Fruit fly (Drosophila melanogaster) whole organism, embryonic: Measurements from ENCODE around the gene snz.

Experiments used
- Abd-B ChIP-seq: fragments of 200-800 bp; sonication (Bioruptor generic); optimal IDR thresholded peaks from 2 replicates; lab custom pipeline; 2018; ENCODE audit warnings: missing biosample characterization, mild to moderate bottlenecking, missing genetic modification characterization, moderate library complexity
- Adf1 ChIP-seq: fragments of 200-800 bp; sonication (Bioruptor generic); IDR thresholded peaks from 2 replicates; pipeline ENCODE4 v1.3.6; 2022; ENCODE audit warnings: missing biosample characterization, missing genetic modification characterization
- Atf6 ChIP-seq: fragments of 200-800 bp; sonication (Bioruptor generic); IDR thresholded peaks from 2 replicates; pipeline ENCODE4 v1.3.6; 2022; ENCODE audit warnings: missing biosample characterization, missing genetic modification characterization
- Bgb ChIP-seq: fragments of 200-800 bp; sonication (Bioruptor generic); IDR thresholded peaks from 2 replicates; pipeline ENCODE4 v1.3.6; 2022; ENCODE audit warnings: missing biosample characterization, missing genetic modification characterization; ENCODE audit not compliant: partially characterized antibody
- CG10565 ChIP-seq: fragments of 200-800 bp; sonication (Bioruptor generic); optimal IDR thresholded peaks from 3 replicates; lab custom pipeline; 2016; ENCODE audit warnings: missing biosample characterization, mild to moderate bottlenecking, missing genetic modification characterization
- CG10654 ChIP-seq: fragments of 200-800 bp; sonication (Bioruptor generic); optimal IDR thresholded peaks from 2 replicates; lab custom pipeline; 2016; ENCODE audit warnings: missing biosample characterization, missing genetic modification characterization
- CG12155 ChIP-seq: fragments of 200-800 bp; sonication (Bioruptor generic); optimal IDR thresholded peaks from 3 replicates; lab custom pipeline; 2016; ENCODE audit warnings: missing biosample characterization, missing genetic modification characterization
- CG13775 ChIP-seq: fragments of 200-800 bp; sonication (Bioruptor generic); optimal IDR thresholded peaks from 3 replicates; lab custom pipeline; 2017; ENCODE audit warnings: missing biosample characterization, mild to moderate bottlenecking, missing genetic modification characterization
- CG14050 ChIP-seq: fragments of 200-800 bp; sonication (Bioruptor generic); IDR thresholded peaks from 3 replicates; pipeline ENCODE4 v1.3.6; 2022; ENCODE audit warnings: missing biosample characterization, missing genetic modification characterization
- CG17385 ChIP-seq: fragments of 200-800 bp; sonication (Bioruptor generic); optimal IDR thresholded peaks from 3 replicates; lab custom pipeline; 2018; ENCODE audit warnings: missing biosample characterization, mild to moderate bottlenecking, missing genetic modification characterization
- CG2120 ChIP-seq: fragments of 200-800 bp; sonication (Bioruptor generic); optimal IDR thresholded peaks from 3 replicates; lab custom pipeline; 2016; ENCODE audit warnings: missing biosample characterization, missing genetic modification characterization
- CG3065 ChIP-seq: fragments of 200-800 bp; sonication (Bioruptor generic); optimal IDR thresholded peaks from 2 replicates; lab custom pipeline; 2016; ENCODE audit warnings: missing biosample characterization, missing genetic modification characterization
- CG31224 ChIP-seq: fragments of 200-800 bp; sonication (Bioruptor generic); IDR thresholded peaks from 2 replicates; pipeline ENCODE4 v1.3.6; 2022; ENCODE audit warnings: missing biosample characterization, missing genetic modification characterization
- CG3281 ChIP-seq: fragments of 200-800 bp; sonication (Bioruptor generic); optimal IDR thresholded peaks from 3 replicates; lab custom pipeline; 2017; ENCODE audit warnings: missing biosample characterization, mild to moderate bottlenecking, missing genetic modification characterization
- CG7271 ChIP-seq: fragments of 200-800 bp; sonication (Bioruptor generic); optimal IDR thresholded peaks from 2 replicates; lab custom pipeline; 2018; ENCODE audit warnings: missing biosample characterization, mild to moderate bottlenecking, missing genetic modification characterization, moderate library complexity
- CG8765 ChIP-seq: fragments of 200-800 bp; sonication (Bioruptor generic); IDR thresholded peaks from 2 replicates; pipeline ENCODE4 v1.3.6; 2022; ENCODE audit warnings: missing biosample characterization, missing genetic modification characterization
- CG9817 ChIP-seq: fragments of 200-800 bp; sonication (Bioruptor generic); optimal IDR thresholded peaks from 2 replicates; lab custom pipeline; 2018; ENCODE audit warnings: missing biosample characterization, mild to moderate bottlenecking, missing genetic modification characterization, moderate library complexity
- CG9932 ChIP-seq: fragments of 200-800 bp; sonication (Bioruptor generic); IDR thresholded peaks from 2 replicates; pipeline ENCODE4 v1.3.6; 2022; ENCODE audit warnings: missing biosample characterization, missing genetic modification characterization
- Camta ChIP-seq: fragments of 200-800 bp; sonication (Bioruptor generic); optimal IDR thresholded peaks from 2 replicates; lab custom pipeline; 2016; ENCODE audit warnings: missing biosample characterization, missing genetic modification characterization
- CkIIα-i1 ChIP-seq: fragments of 200-800 bp; sonication (Bioruptor generic); IDR thresholded peaks from 2 replicates; pipeline ENCODE4 v1.3.6; 2022; ENCODE audit warnings: missing biosample characterization, missing genetic modification characterization
- HLH3B ChIP-seq: fragments of 200-800 bp; sonication (Bioruptor generic); IDR thresholded peaks from 2 replicates; pipeline ENCODE4 v1.3.6; 2022; ENCODE audit warnings: missing biosample characterization, missing genetic modification characterization
- HLH4C ChIP-seq: fragments of 200-800 bp; sonication (Bioruptor generic); IDR thresholded peaks from 3 replicates; pipeline ENCODE4 v1.3.6; 2022; ENCODE audit warnings: missing biosample characterization, missing genetic modification characterization; ENCODE audit not compliant: partially characterized antibody
- HLH54F ChIP-seq: fragments of 200-800 bp; sonication (Bioruptor generic); optimal IDR thresholded peaks from 3 replicates; lab custom pipeline; 2016; ENCODE audit warnings: missing biosample characterization, missing genetic modification characterization
- HmgD ChIP-seq: fragments of 200-800 bp; sonication (Bioruptor generic); optimal IDR thresholded peaks from 3 replicates; lab custom pipeline; 2016; ENCODE audit warnings: missing biosample characterization, missing genetic modification characterization
- Kr ChIP-seq: fragments of 200-800 bp; sonication (Bioruptor generic); optimal IDR thresholded peaks from 2 replicates; lab custom pipeline; 2017; ENCODE audit warnings: missing biosample characterization, mild to moderate bottlenecking, missing genetic modification characterization
- Lpt ChIP-seq: fragments of >200 bp; optimal IDR thresholded peaks from 2 replicates; lab custom pipeline; 2018; ENCODE audit warnings: missing biosample characterization, missing genetic modification characterization
- MESR4 ChIP-seq: fragments of 200-800 bp; sonication (Bioruptor generic); optimal IDR thresholded peaks from 2 replicates; lab custom pipeline; 2018; ENCODE audit warnings: missing biosample characterization, mild to moderate bottlenecking, missing genetic modification characterization, moderate library complexity
- Max ChIP-seq: fragments of 200-800 bp; sonication (Bioruptor generic); optimal IDR thresholded peaks from 2 replicates; lab custom pipeline; 2016; ENCODE audit warnings: missing biosample characterization, mild to moderate bottlenecking, missing genetic modification characterization
- Meics ChIP-seq: fragments of 200-800 bp; sonication (Bioruptor generic); optimal IDR thresholded peaks from 2 replicates; lab custom pipeline; 2017; ENCODE audit warnings: missing biosample characterization, mild to moderate bottlenecking, missing genetic modification characterization
- NFAT ChIP-seq: fragments of 200-800 bp; sonication (Bioruptor generic); IDR thresholded peaks from 2 replicates; pipeline ENCODE4 v1.3.6; 2022; ENCODE audit warnings: missing biosample characterization, missing genetic modification characterization
- NfI ChIP-seq: fragments of 200-800 bp; sonication (Bioruptor generic); optimal IDR thresholded peaks from 3 replicates; lab custom pipeline; 2018; ENCODE audit warnings: missing biosample characterization, mild to moderate bottlenecking, missing genetic modification characterization, moderate library complexity
- Poxn ChIP-seq: fragments of 200-800 bp; sonication (Bioruptor generic); IDR thresholded peaks from 2 replicates; pipeline ENCODE4 v1.3.6; 2022; ENCODE audit warnings: missing biosample characterization, missing genetic modification characterization
- Six4 ChIP-seq: fragments of 200-800 bp; sonication (Bioruptor generic); optimal IDR thresholded peaks from 2 replicates; lab custom pipeline; 2016; ENCODE audit warnings: missing biosample characterization, missing genetic modification characterization
- Usf ChIP-seq: fragments of 200-800 bp; sonication (Bioruptor generic); optimal IDR thresholded peaks from 2 replicates; lab custom pipeline; 2017; ENCODE audit warnings: missing genotype, missing biosample characterization, missing genetic modification characterization
- ac ChIP-seq: fragments of 200-800 bp; sonication (Bioruptor generic); optimal IDR thresholded peaks from 3 replicates; lab custom pipeline; 2017; ENCODE audit warnings: missing biosample characterization, mild to moderate bottlenecking, missing genetic modification characterization
- cas ChIP-seq: fragments of 200-800 bp; sonication (Bioruptor generic); IDR thresholded peaks from 2 replicates; pipeline ENCODE4 v1.3.6; 2022; ENCODE audit warnings: missing biosample characterization, missing genetic modification characterization
- en ChIP-seq: fragments of 200-800 bp; sonication (Bioruptor generic); optimal IDR thresholded peaks from 2 replicates; lab custom pipeline; 2016; ENCODE audit warnings: missing biosample characterization, missing genetic modification characterization
- gro ChIP-seq: fragments of 200-800 bp; sonication (Bioruptor generic); optimal IDR thresholded peaks from 2 replicates; lab custom pipeline; 2016; ENCODE audit warnings: missing biosample characterization, missing genetic modification characterization
- h ChIP-seq: fragments of >200 bp; optimal IDR thresholded peaks from 2 replicates; lab custom pipeline; 2017
- hkb ChIP-seq, 2 experiments: fragments of 200-800 bp in 1 of 2; fragments of >200 bp in 1 of 2; sonication (Bioruptor generic) in 1 of 2; IDR thresholded peaks in 1 of 2; optimal IDR thresholded peaks in 1 of 2; 2 replicates each; pipeline versions ENCODE4 v1.3.6 to Lab custom; 2017 to 2022; ENCODE audit warnings: missing biosample characterization in 1 of 2, missing genetic modification characterization in 1 of 2
- kay ChIP-seq: fragments of 200-800 bp; sonication (Bioruptor generic); optimal IDR thresholded peaks from 2 replicates; lab custom pipeline; 2016; ENCODE audit warnings: missing biosample characterization, missing genetic modification characterization
- lmd ChIP-seq: fragments of 200-800 bp; sonication (Bioruptor generic); IDR thresholded peaks from 2 replicates; pipeline ENCODE4 v1.3.6; 2022; ENCODE audit warnings: missing biosample characterization, missing genetic modification characterization
- p53 ChIP-seq: fragments of 200-800 bp; sonication (Bioruptor generic); optimal IDR thresholded peaks from 2 replicates; lab custom pipeline; 2016; ENCODE audit warnings: missing biosample characterization, missing genetic modification characterization
- ro ChIP-seq: fragments of 200-800 bp; sonication (Bioruptor generic); IDR thresholded peaks from 2 replicates; pipeline ENCODE4 v1.3.6; 2022; ENCODE audit warnings: missing biosample characterization, missing genetic modification characterization
- sna ChIP-seq: fragments of 200-800 bp; sonication (Bioruptor generic); IDR thresholded peaks from 2 replicates; pipeline ENCODE4 v1.3.6; 2022; ENCODE audit warnings: missing biosample characterization, missing genetic modification characterization; ENCODE audit not compliant: partially characterized antibody
- tgo ChIP-seq: fragments of 200-800 bp; sonication (Bioruptor generic); IDR thresholded peaks from 3 replicates; pipeline ENCODE4 v1.3.6; 2022; ENCODE audit warnings: missing biosample characterization, missing genetic modification characterization
- ttk ChIP-seq: fragments of 200-800 bp; sonication (Bioruptor generic); IDR thresholded peaks from 2 replicates; pipeline ENCODE4 v2.1.2; 2022; ENCODE audit warnings: missing biosample characterization, missing genetic modification characterization
- tx ChIP-seq: fragments of 200-800 bp; sonication (Bioruptor generic); optimal IDR thresholded peaks from 2 replicates; lab custom pipeline; 2016; ENCODE audit warnings: missing biosample characterization, missing genetic modification characterization
- vnd ChIP-seq: fragments of 200-800 bp; sonication (Bioruptor generic); IDR thresholded peaks from 3 replicates; pipeline ENCODE4 v1.3.6; 2022; ENCODE audit warnings: missing biosample characterization, missing genetic modification characterization; ENCODE audit not compliant: partially characterized antibody
- wor ChIP-seq: fragments of 200-800 bp; sonication (Bioruptor generic); IDR thresholded peaks from 2 replicates; pipeline ENCODE4 v1.3.6; 2022; ENCODE audit warnings: missing biosample characterization, missing genetic modification characterization
- zf30C ChIP-seq: fragments of 200-800 bp; sonication (Bioruptor generic); optimal IDR thresholded peaks from 3 replicates; lab custom pipeline; 2018; ENCODE audit warnings: missing biosample characterization, mild to moderate bottlenecking, missing genetic modification characterization

Gene snz

DNA sequence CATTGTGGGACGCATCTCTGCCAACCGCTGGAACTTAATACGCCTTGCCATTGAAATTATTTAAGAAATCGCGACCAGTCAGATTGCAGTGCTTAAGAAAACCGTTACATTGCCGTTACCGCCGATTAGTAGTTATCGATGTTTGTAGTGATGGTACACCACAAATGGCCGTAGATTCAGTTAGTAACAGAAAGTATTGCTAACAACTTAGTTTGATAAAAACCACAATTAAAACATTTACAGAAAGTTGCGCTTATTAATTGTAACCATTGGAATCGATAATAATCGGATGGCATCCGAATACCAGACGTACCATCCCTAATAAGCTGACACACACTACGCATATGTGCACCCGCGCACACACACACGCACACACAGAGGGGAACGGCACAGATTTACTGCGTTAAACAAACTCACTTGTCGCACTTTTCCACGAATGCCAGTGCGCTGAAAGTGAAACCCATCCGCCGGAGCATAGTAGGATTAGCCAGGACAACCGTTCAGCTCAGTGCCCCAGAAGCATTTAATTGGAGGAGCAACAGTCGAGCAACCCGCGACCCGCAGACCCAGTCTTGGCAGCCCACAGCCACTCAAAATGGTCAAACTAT lies 8.3 kb downstream of the snz start, which contains the start of the genes hdm and Ykt6 (continued):
- TF ChIP-seq HLH54F (GFP tag; lab: Kevin White, UChicago) (peak; percentile 81), CG3065 (GFP tag; lab: Kevin White, UChicago) (peak; percentile 38), Kr (GFP tag; lab: Kevin White, UChicago) (no peak), sna (GFP tag; lab: Robert Waterston, UW) (peak; percentile 97), tx (peak; percentile 74), tgo (GFP tag; lab: Robert Waterston, UW) (peak; percentile 83), CG9932 (peak; percentile 90), Lpt (no peak), wor (GFP tag; lab: Robert Waterston, UW) (peak; percentile 62), Meics (GFP tag; lab: Kevin White, UChicago) (no peak), lmd (GFP tag; lab: Robert Waterston, UW) (no peak; the same call in none of the 2 replicates), zf30C (GFP tag; lab: Kevin White, UChicago) (no peak), Six4 (GFP tag; lab: Kevin White, UChicago) (peak; percentile 68), CG14050 (peak; percentile 75), cas (GFP tag; lab: Robert Waterston, UW) (peak; percentile 45; the same call in 1 of the 2 replicates), CG10654 (GFP tag; lab: Kevin White, UChicago) (peak; percentile 71), CG2120 (GFP tag; lab: Kevin White, UChicago) (peak; percentile 89), en (GFP tag; lab: Kevin White, UChicago) (peak; percentile 58), Usf (GFP tag; lab: Kevin White, UChicago) (peak; percentile 27), ro (GFP tag; lab: Robert Waterston, UW) (0 out of 2 replicates have a peak, but pooled peaks have one; percentile 44), Abd-B (no peak), CkIIα-i1 (GFP tag; lab: Robert Waterston, UW) (no peak), Atf6 (GFP tag; lab: Robert Waterston, UW) (peak; percentile 85), p53 (peak; percentile 51), HLH3B (GFP tag; lab: Robert Waterston, UW) (peak; percentile 77), ac (GFP tag; lab: Kevin White, UChicago) (no peak), CG3281 (GFP tag; lab: Kevin White, UChicago) (peak; percentile 64), gro (GFP tag; lab: Kevin White, UChicago) (peak; percentile 86), HLH4C (peak; percentile 95), kay (GFP tag; lab: Kevin White, UChicago) (peak; percentile 79), CG10565 (GFP tag; lab: Kevin White, UChicago) (no peak), CG17385 (peak; percentile 70), Max (peak; percentile 56), CG8765 (GFP tag; lab: Robert Waterston, UW) (peak; percentile 80), hkb (optimal IDR thresholded peaks at IDR 0.05; lab: Kevin White, UChicago) (no peak), hkb (GFP tag; IDR thresholded peaks at IDR 0.05; lab: Robert Waterston, UW) (peak; percentile 87), HmgD (peak; percentile 70), CG13775 (peak; percentile 76), MESR4 (GFP tag; lab: Kevin White, UChicago) (peak; percentile 94), CG12155 (GFP tag; lab: Kevin White, UChicago) (peak; percentile 86), vnd (GFP tag; lab: Robert Waterston, UW) (peak; percentile 96), NfI (GFP tag; lab: Kevin White, UChicago) (peak; percentile 63), NFAT (GFP tag; lab: Robert Waterston, UW) (peak; percentile 79; the same call in 1 of the 2 replicates), Bgb (GFP tag; lab: Robert Waterston, UW) (peak; percentile 95), h (lab: Kevin White, UChicago) (no peak), CG9817 (tag; lab: Kevin White, UChicago) (peak; percentile 72), Adf1 (peak; percentile 60), Camta (GFP tag; lab: Kevin White, UChicago) (peak; percentile 79), ttk (GFP tag; lab: Robert Waterston, UW) (peak; percentile 78), CG31224 (GFP tag; lab: Robert Waterston, UW) (peak; percentile 66), Poxn (GFP tag; lab: Robert Waterston, UW) (peak; percentile 10; the same call in 1 of the 2 replicates), CG7271 (tag; lab: Kevin White, UChicago) (peak; percentile 41)
